Worm (Caenorhabditis elegans) whole organism, L4/young adult: ENCODE data around the gene C48B4.3.

ENCODE experiments used
- W03F9.2 ChIP-seq: fragments of 150-350 bp; optimal IDR thresholded peaks from 2 replicates; lab custom pipeline; 2014; ENCODE audit warnings: missing biosample characterization, missing genetic modification characterization
- dao-5 ChIP-seq: sonication (generic microtip); optimal IDR thresholded peaks from 2 replicates; lab custom pipeline; 2016; ENCODE audit warnings: missing genotype, missing genetic modification characterization, moderate library complexity, missing compliant biosample characterization
- him-1 ChIP-seq: sonication (generic microtip); optimal IDR thresholded peaks from 2 replicates; lab custom pipeline; 2016; ENCODE audit warnings: missing genotype, missing genetic modification reagents, missing genetic modification characterization, missing compliant biosample characterization

ce11 chrIII:9620148-9620547 lies 38.0 kb upstream of the C48B4.3 start:
- TF ChIP-seq W03F9.2 (no peak), him-1 (tag; lab: Kevin White, UChicago) (no peak), dao-5 (tag; lab: Kevin White, UChicago) (no peak)
